In the genomic region with DNA sequence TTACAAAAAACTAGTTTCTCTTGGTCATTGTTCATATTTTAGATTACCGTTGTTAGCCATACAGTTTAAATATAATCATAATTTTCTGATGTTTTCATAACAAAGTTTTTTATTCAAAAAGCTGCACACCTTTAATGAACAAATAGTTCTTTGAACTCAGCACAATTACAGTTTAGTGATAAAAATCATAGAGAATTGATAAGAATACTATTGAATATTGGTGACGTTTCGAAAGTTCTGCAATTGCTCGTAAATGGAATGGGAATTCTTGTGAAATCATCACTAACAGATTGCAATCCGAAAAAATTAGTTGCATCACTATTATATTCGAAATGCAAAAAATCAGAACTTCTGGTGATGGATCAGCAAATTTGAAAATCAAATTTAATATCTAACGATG, we compare ENCODE assay signal across 5 worm cellular contexts.
A peak's percentile ranks its signal among the peaks of the same experiment; 100 is the strongest.
TF ChIP-seq lines count a peak whose summit lies in the region.

No protein-coding gene starts in this region.

TF ChIP-seq in whole organism, L1 larva, 84 proteins besides CTCF, POLR2A, EP300 and RAD21:
- TF ChIP-seq ama-1 (optimal IDR thresholded peaks at IDR 0.05; lab: Kevin White, UChicago) (no peak), elt-2 (tag; optimal IDR thresholded peaks at IDR 0.05; lab: Kevin White, UChicago) (peak; percentile 1)

TF ChIP-seq in whole organism, L2 larva, 48 proteins besides CTCF, POLR2A, EP300 and RAD21:
- TF ChIP-seq fos-1 (tag; optimal IDR thresholded peaks at IDR 0.05; lab: Kevin White, UChicago) (peak; percentile 66), lsy-2 (tag; optimal IDR thresholded peaks at IDR 0.05; lab: Kevin White, UChicago) (no peak), ceh-16 (tag; optimal IDR thresholded peaks at IDR 0.05; lab: Kevin White, UChicago) (no peak), nhr-6 (tag; optimal IDR thresholded peaks at IDR 0.05; lab: Kevin White, UChicago) (no peak)

TF ChIP-seq in whole organism, L3 larva, 47 proteins besides CTCF, POLR2A, EP300 and RAD21:
- TF ChIP-seq unc-39 (tag; optimal IDR thresholded peaks at IDR 0.05; lab: Kevin White, UChicago) (no peak), nhr-77 (tag; optimal IDR thresholded peaks at IDR 0.05; lab: Kevin White, UChicago) (no peak), zag-1 (tag; optimal IDR thresholded peaks at IDR 0.05; lab: Kevin White, UChicago) (no peak), ztf-11 (tag; optimal IDR thresholded peaks at IDR 0.05; lab: Kevin White, UChicago) (no peak), snpc-4 (tag; optimal IDR thresholded peaks at IDR 0.05; lab: Kevin White, UChicago) (no peak), egl-5 (tag; optimal IDR thresholded peaks at IDR 0.05; lab: Kevin White, UChicago) (no peak), sea-2 (GFP tag; optimal IDR thresholded peaks at IDR 0.05; lab: Kevin White, UChicago) (no peak), tbx-2 (tag; optimal IDR thresholded peaks at IDR 0.05; lab: Kevin White, UChicago) (no peak), ZK546.5 (tag; optimal IDR thresholded peaks at IDR 0.05; lab: Kevin White, UChicago) (no peak), pqm-1 (tag; optimal IDR thresholded peaks at IDR 0.05; lab: Kevin White, UChicago) (peak; percentile 57), elt-1 (tag; optimal IDR thresholded peaks at IDR 0.05; lab: Kevin White, UChicago) (no peak), elt-2 (tag; optimal IDR thresholded peaks at IDR 0.05; lab: Kevin White, UChicago) (peak; percentile 64)

TF ChIP-seq in whole organism, L4 larva, 104 proteins besides CTCF, POLR2A, EP300 and RAD21:
- TF ChIP-seq daf-16 (GFP tag; optimal IDR thresholded peaks at IDR 0.05; lab: Kevin White, UChicago) (no peak), daf-16 (tag; optimal IDR thresholded peaks at IDR 0.05; lab: Kevin White, UChicago) (peak; percentile 49), lim-7 (GFP tag; IDR thresholded peaks at IDR 0.05; lab: Robert Waterston, UW) (no peak), T20F7.1 (GFP tag; optimal IDR thresholded peaks at IDR 0.05; lab: Kevin White, UChicago) (no peak), php-3 (GFP tag; IDR thresholded peaks at IDR 0.05; lab: Robert Waterston, UW) (no peak), F44E2.7 (GFP tag; IDR thresholded peaks at IDR 0.05; lab: Robert Waterston, UW) (no peak), cey-2 (tag; optimal IDR thresholded peaks at IDR 0.05; lab: Kevin White, UChicago; ENCODE audit: borderline replicate concordance, insufficient read depth) (no peak), hlh-30 (tag; optimal IDR thresholded peaks at IDR 0.05; lab: Kevin White, UChicago; ENCODE audit: insufficient read depth) (no peak), nhr-28 (tag; optimal IDR thresholded peaks at IDR 0.05; lab: Kevin White, UChicago) (peak; percentile 40), ceh-20 (GFP tag; IDR thresholded peaks at IDR 0.05; lab: Robert Waterston, UW) (no peak), daf-19 (GFP tag; conservative IDR thresholded peaks at IDR 0.05; lab: Robert Waterston, UW) (no peak), nhr-111 (GFP tag; optimal IDR thresholded peaks at IDR 0.05; lab: Kevin White, UChicago) (no peak), F37D6.2 (tag; optimal IDR thresholded peaks at IDR 0.05; lab: Kevin White, UChicago) (no peak), pqm-1 (tag; optimal IDR thresholded peaks at IDR 0.05; lab: Kevin White, UChicago) (peak; percentile 29), Y5F2A.4 (GFP tag; optimal IDR thresholded peaks at IDR 0.05; lab: Kevin White, UChicago) (no peak), set-16 (GFP tag; IDR thresholded peaks at IDR 0.05; lab: Robert Waterston, UW) (no peak)

TF ChIP-seq in whole organism, young adult, 124 proteins besides CTCF, POLR2A, EP300 and RAD21:
- TF ChIP-seq fkh-3 (tag; optimal IDR thresholded peaks at IDR 0.05; lab: Kevin White, UChicago), result no peak
- TF ChIP-seq nhr-80 (tag; optimal IDR thresholded peaks at IDR 0.05; lab: Kevin White, UChicago), result peak; percentile 4
